Fruit fly (Drosophila melanogaster): Measurements from ENCODE around the gene CG43149.

DNA sequence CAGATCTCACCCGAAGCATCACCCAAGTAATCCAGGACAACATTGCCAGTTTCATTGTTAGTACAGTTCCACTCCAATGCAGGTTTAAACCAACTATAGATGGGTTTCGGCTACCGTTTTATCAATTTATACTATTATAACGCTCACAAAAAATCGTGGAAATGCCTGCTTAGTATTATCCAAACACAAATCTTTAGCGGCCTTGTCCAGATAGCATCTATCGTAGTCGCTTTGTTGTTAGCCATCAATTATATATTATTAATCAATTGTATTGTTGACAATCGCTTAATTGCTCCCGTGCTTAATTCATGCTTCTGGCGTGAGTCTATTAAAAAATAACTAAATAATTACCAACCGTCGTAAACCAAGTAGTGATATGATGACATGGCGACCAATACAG lies 43.7 kb upstream of the CG43149 start, which contains the start of gene CG12483:
- no peak for TF ChIP-seq h (optimal IDR thresholded peaks at IDR 0.05)
- no peak for TF ChIP-seq ttk (optimal IDR thresholded peaks at IDR 0.05)
- TF ChIP-seq insv (optimal IDR thresholded peaks at IDR 0.05) = no peak
- TF ChIP-seq Myc (optimal IDR thresholded peaks at IDR 0.05) = no peak
- TF ChIP-seq psq (optimal IDR thresholded peaks at IDR 0.05) = no peak
